Comparison of ENCODE assay signal across 2 fruit fly cellular contexts in genomic region chr3R:16518150-16518662, dm6.
TF ChIP-seq lines count a peak whose summit lies in the region.

No protein-coding gene starts in this region.

- TF ChIP-seq CTCF in whole organism, embryonic (GFP tag; optimal IDR thresholded peaks at IDR 0.05; lab: Kevin White, UChicago), result no peak

TF ChIP-seq in whole organism, embryonic, 481 proteins besides CTCF, POLR2A, EP300 and RAD21:
- TF ChIP-seq sens (GFP tag; lab: Kevin White, UChicago) (peak; percentile 17), jigr1 (GFP tag; IDR thresholded peaks at IDR 0.05; lab: Robert Waterston, UW) (no peak), zen (tag; optimal IDR thresholded peaks at IDR 0.05; lab: Kevin White, UChicago) (peak; percentile 60), CG7745 (tag; optimal IDR thresholded peaks at IDR 0.05; lab: Kevin White, UChicago) (peak; percentile 45), cg (GFP tag; optimal IDR thresholded peaks at IDR 0.05; lab: Kevin White, UChicago) (peak; percentile 39), CG11247 (GFP tag; IDR thresholded peaks at IDR 0.05; lab: Robert Waterston, UW) (0 out of 2 replicates have a peak, but pooled peaks have one; percentile 13), abd-A (tag; optimal IDR thresholded peaks at IDR 0.05; lab: Kevin White, UChicago) (peak; percentile 70), sr (GFP tag; IDR thresholded peaks at IDR 0.05; lab: Robert Waterston, UW) (peak; percentile 85), run (tag; optimal IDR thresholded peaks at IDR 0.05; lab: Kevin White, UChicago) (peak; percentile 9), chm (GFP tag; IDR thresholded peaks at IDR 0.05; lab: Robert Waterston, UW) (peak; percentile 29; the same call in 1 of the 2 replicates), Hey (tag; optimal IDR thresholded peaks at IDR 0.05; lab: Kevin White, UChicago) (peak; percentile 51), cas (GFP tag; IDR thresholded peaks at IDR 0.05; lab: Robert Waterston, UW) (no peak), sd (tag; optimal IDR thresholded peaks at IDR 0.05; lab: Kevin White, UChicago) (peak; percentile 88), Med (GFP tag; lab: Kevin White, UChicago) (peak; percentile 51), CG17359 (tag; optimal IDR thresholded peaks at IDR 0.05; lab: Kevin White, UChicago) (no peak)

TF ChIP-seq in whole organism, prepupa, 60 proteins besides CTCF, POLR2A, EP300 and RAD21:
- no peak for TF ChIP-seq Sox102F (GFP tag; optimal IDR thresholded peaks at IDR 0.05; lab: Kevin White, UChicago)
- TF ChIP-seq topi (GFP tag; optimal IDR thresholded peaks at IDR 0.05; lab: Kevin White, UChicago), result no peak
- TF ChIP-seq Hr38 (GFP tag; optimal IDR thresholded peaks at IDR 0.05; lab: Kevin White, UChicago), result no peak
- TF ChIP-seq CG11902 (GFP tag; optimal IDR thresholded peaks at IDR 0.05; lab: Kevin White, UChicago), result no peak
- no peak for TF ChIP-seq CG1621 (tag; optimal IDR thresholded peaks at IDR 0.05; lab: Kevin White, UChicago)
- no peak for TF ChIP-seq Eip75B (GFP tag; optimal IDR thresholded peaks at IDR 0.05; lab: Kevin White, UChicago)
- no peak for TF ChIP-seq dsx (GFP tag; optimal IDR thresholded peaks at IDR 0.05; lab: Kevin White, UChicago; ENCODE audit: poor library complexity, severe bottlenecking)
- peak; percentile 55 for TF ChIP-seq svp (GFP tag; lab: Kevin White, UChicago)
TF ChIP-seq in whole organism, prepupa: peak in this region for 1.
